Fruit fly (Drosophila melanogaster) whole organism, embryonic: Measurements from ENCODE around the gene CG14147.

Source experiments
- BEAF-32 ChIP-seq: fragments of 200-800 bp; sonication (Bioruptor generic); optimal IDR thresholded peaks from 3 replicates; lab custom pipeline; 2017; ENCODE audit warnings: missing biosample characterization, missing genetic modification characterization, mild to moderate bottlenecking, moderate library complexity, missing genetic modification reagents
- CG10462 ChIP-seq: fragments of 200-800 bp; sonication (Bioruptor generic); optimal IDR thresholded peaks from 2 replicates; lab custom pipeline; 2016; ENCODE audit warnings: missing biosample characterization, missing genetic modification characterization
- CG10565 ChIP-seq: fragments of 200-800 bp; sonication (Bioruptor generic); optimal IDR thresholded peaks from 3 replicates; lab custom pipeline; 2016; ENCODE audit warnings: missing biosample characterization, mild to moderate bottlenecking, missing genetic modification characterization
- CG10654 ChIP-seq: fragments of 200-800 bp; sonication (Bioruptor generic); optimal IDR thresholded peaks from 2 replicates; lab custom pipeline; 2016; ENCODE audit warnings: missing biosample characterization, missing genetic modification characterization
- CG11456 ChIP-seq: fragments of 200-800 bp; sonication (Bioruptor generic); IDR thresholded peaks from 3 replicates; pipeline ENCODE4 v1.3.6; 2022; ENCODE audit warnings: missing biosample characterization, missing genetic modification characterization
- CG12769 ChIP-seq: fragments of 200-800 bp; sonication (Bioruptor generic); optimal IDR thresholded peaks from 2 replicates; lab custom pipeline; 2019; ENCODE audit warnings: missing biosample characterization, mild to moderate bottlenecking, missing genetic modification characterization, moderate library complexity
- CG15696 ChIP-seq: fragments of 200-800 bp; sonication (Bioruptor generic); optimal IDR thresholded peaks from 2 replicates; lab custom pipeline; 2019; ENCODE audit warnings: missing biosample characterization, mild to moderate bottlenecking, missing genetic modification characterization, moderate library complexity
- CG1602 ChIP-seq: fragments of 200-800 bp; sonication (Bioruptor generic); optimal IDR thresholded peaks from 3 replicates; lab custom pipeline; 2016; ENCODE audit warnings: missing biosample characterization, missing genetic modification characterization
- CG1603 ChIP-seq: fragments of 200-800 bp; sonication (Bioruptor generic); optimal IDR thresholded peaks from 2 replicates; lab custom pipeline; 2019; ENCODE audit warnings: missing biosample characterization, mild to moderate bottlenecking, missing genetic modification characterization, moderate library complexity
- CG18476 ChIP-seq: fragments of 200-800 bp; sonication (Bioruptor generic); optimal IDR thresholded peaks from 2 replicates; lab custom pipeline; 2016; ENCODE audit warnings: missing biosample characterization, mild to moderate bottlenecking, missing genetic modification characterization
- CG18599 ChIP-seq: fragments of 200-800 bp; sonication (Bioruptor generic); optimal IDR thresholded peaks from 3 replicates; lab custom pipeline; 2017; ENCODE audit warnings: missing biosample characterization, missing genetic modification characterization, mild to moderate bottlenecking, moderate library complexity, missing genetic modification reagents
- CG18764 ChIP-seq: fragments of 200-800 bp; sonication (Bioruptor generic); optimal IDR thresholded peaks from 3 replicates; lab custom pipeline; 2016; ENCODE audit warnings: missing biosample characterization, missing genetic modification characterization
- CG2712 ChIP-seq: fragments of 200-800 bp; optimal IDR thresholded peaks from 3 replicates; lab custom pipeline; 2019; ENCODE audit warnings: missing biosample characterization, mild to moderate bottlenecking, missing genetic modification characterization, moderate library complexity
- CG34224 ChIP-seq: fragments of 200-800 bp; sonication (Bioruptor generic); IDR thresholded peaks from 3 replicates; pipeline ENCODE4 v1.3.6; 2022; ENCODE audit warnings: missing biosample characterization, missing genetic modification characterization; ENCODE audit not compliant: partially characterized antibody
- CG34422 ChIP-seq: fragments of 200-800 bp; sonication (Bioruptor generic); IDR thresholded peaks from 3 replicates; pipeline ENCODE4 v1.3.6; 2022; ENCODE audit warnings: missing biosample characterization, missing genetic modification characterization
- CG3995 ChIP-seq: fragments of 200-800 bp; sonication (Bioruptor generic); optimal IDR thresholded peaks from 3 replicates; lab custom pipeline; 2016; ENCODE audit warnings: missing biosample characterization, missing genetic modification characterization
- CG7357 ChIP-seq: fragments of 200-800 bp; sonication (Bioruptor generic); IDR thresholded peaks from 3 replicates; pipeline ENCODE4 v1.3.6; 2022; ENCODE audit warnings: missing biosample characterization, missing genetic modification characterization
- CG7372 ChIP-seq: fragments of 200-800 bp; sonication (Bioruptor generic); IDR thresholded peaks from 2 replicates; pipeline ENCODE4 v1.3.6; 2022; ENCODE audit warnings: missing biosample characterization, missing genetic modification characterization
- CG7786 ChIP-seq: fragments of 200-800 bp; sonication (Bioruptor generic); optimal IDR thresholded peaks from 2 replicates; lab custom pipeline; 2016; ENCODE audit warnings: missing biosample characterization, missing genetic modification characterization
- CG9797 ChIP-seq: fragments of 200-800 bp; sonication (Bioruptor generic); optimal IDR thresholded peaks from 3 replicates; lab custom pipeline; 2018; ENCODE audit warnings: missing biosample characterization, mild to moderate bottlenecking, missing genetic modification characterization
- Chrac-16 ChIP-seq: fragments of 200-800 bp; sonication (Bioruptor generic); optimal IDR thresholded peaks from 3 replicates; lab custom pipeline; 2016; ENCODE audit warnings: missing biosample characterization, missing genetic modification characterization
- CrebB ChIP-seq: fragments of 200-800 bp; sonication (Bioruptor generic); optimal IDR thresholded peaks from 3 replicates; lab custom pipeline; 2018; ENCODE audit warnings: missing biosample characterization, mild to moderate bottlenecking, missing genetic modification characterization
- D ChIP-seq, 2 experiments: fragments of 200-800 bp in 1 of 2; fragments of >200 bp in 1 of 2; sonication (Bioruptor generic) in 1 of 2; optimal IDR thresholded peaks; 2 replicates in 1 of 2; 3 replicates in 1 of 2; lab custom pipeline; 2017; ENCODE audit warnings: mild to moderate bottlenecking in 1 of 2, missing biosample characterization in 1 of 2, missing genetic modification characterization in 1 of 2, missing genetic modification reagents in 1 of 2
- Drgx ChIP-seq: fragments of 200-800 bp; sonication (Bioruptor generic); IDR thresholded peaks from 2 replicates; pipeline ENCODE4 v1.3.6; 2022; ENCODE audit warnings: missing biosample characterization, missing genetic modification characterization
- ERR ChIP-seq: fragments of 200-800 bp; sonication (Bioruptor generic); optimal IDR thresholded peaks from 2 replicates; lab custom pipeline; 2016; ENCODE audit warnings: missing biosample characterization, missing genetic modification characterization
- Fer1 ChIP-seq: fragments of 200-800 bp; sonication (Bioruptor generic); optimal IDR thresholded peaks from 2 replicates; lab custom pipeline; 2017; ENCODE audit warnings: missing biosample characterization, mild to moderate bottlenecking, missing genetic modification characterization
- Lpt ChIP-seq: fragments of >200 bp; optimal IDR thresholded peaks from 2 replicates; lab custom pipeline; 2018; ENCODE audit warnings: missing biosample characterization, missing genetic modification characterization
- Tbp ChIP-seq: fragments of >200 bp; optimal IDR thresholded peaks from 2 replicates; lab custom pipeline; 2018; ENCODE audit warnings: missing biosample characterization, missing genetic modification characterization
- ab ChIP-seq: fragments of 200-800 bp; sonication (Bioruptor generic); optimal IDR thresholded peaks from 2 replicates; lab custom pipeline; 2016; ENCODE audit warnings: missing biosample characterization, missing genetic modification characterization
- ase ChIP-seq: fragments of 200-800 bp; sonication (Bioruptor generic); IDR thresholded peaks from 3 replicates; pipeline ENCODE4 v1.3.6; 2022; ENCODE audit warnings: missing biosample characterization, missing genetic modification characterization
- caup ChIP-seq: fragments of 200-800 bp; sonication (Bioruptor generic); optimal IDR thresholded peaks from 3 replicates; lab custom pipeline; 2017; ENCODE audit warnings: missing biosample characterization, mild to moderate bottlenecking, missing genetic modification characterization, moderate library complexity; ENCODE audit not compliant: severe bottlenecking
- corto ChIP-seq: fragments of 200-800 bp; sonication (Bioruptor generic); optimal IDR thresholded peaks from 2 replicates; lab custom pipeline; 2016; ENCODE audit warnings: missing biosample characterization, mild to moderate bottlenecking, missing genetic modification characterization, moderate library complexity
- crc ChIP-seq: fragments of 200-800 bp; sonication (Bioruptor generic); optimal IDR thresholded peaks from 2 replicates; lab custom pipeline; 2016; ENCODE audit warnings: missing biosample characterization, missing genetic modification characterization
- croc ChIP-seq: fragments of 200-800 bp; sonication (Bioruptor generic); conservative IDR thresholded peaks from 3 replicates; pipeline ENCODE4 v1.3.6; 2022; ENCODE audit warnings: missing biosample characterization, missing genetic modification characterization
- dpn ChIP-seq, 2 experiments: fragments of 200-800 bp; sonication (Bioruptor generic); optimal IDR thresholded peaks; 3 replicates each; lab custom pipeline; 2016; ENCODE audit warnings: missing biosample characterization in 2 of 2, missing genetic modification characterization in 2 of 2
- eve ChIP-seq, 2 experiments: fragments of >200 bp; optimal IDR thresholded peaks; 2 replicates each; lab custom pipeline; 2017; ENCODE audit warnings: missing biosample characterization in 2 of 2, missing genetic modification characterization in 2 of 2
- exex ChIP-seq: fragments of 200-800 bp; sonication (Bioruptor generic); optimal IDR thresholded peaks from 4 replicates; lab custom pipeline; 2018; ENCODE audit warnings: missing biosample characterization, mild to moderate bottlenecking, missing genetic modification characterization, moderate library complexity
- fd3F ChIP-seq: fragments of 200-800 bp; sonication (Bioruptor generic); optimal IDR thresholded peaks from 2 replicates; lab custom pipeline; 2018; ENCODE audit warnings: missing biosample characterization, mild to moderate bottlenecking, missing genetic modification characterization, moderate library complexity
- fu2 ChIP-seq: fragments of 200-800 bp; sonication (Bioruptor generic); optimal IDR thresholded peaks from 2 replicates; lab custom pipeline; 2016; ENCODE audit warnings: missing biosample characterization, missing genetic modification characterization
- gcm ChIP-seq: fragments of 200-800 bp; sonication (Bioruptor generic); optimal IDR thresholded peaks from 2 replicates; lab custom pipeline; 2019; ENCODE audit warnings: missing biosample characterization, mild to moderate bottlenecking, missing genetic modification characterization, moderate library complexity
- gfzf ChIP-seq: fragments of 200-800 bp; sonication (Bioruptor generic); optimal IDR thresholded peaks from 2 replicates; lab custom pipeline; 2016; ENCODE audit warnings: missing biosample characterization, mild to moderate bottlenecking, missing genetic modification characterization, moderate library complexity
- ken ChIP-seq: fragments of 200-800 bp; sonication (Bioruptor generic); IDR thresholded peaks from 3 replicates; pipeline ENCODE4 v1.3.6; 2022; ENCODE audit warnings: missing biosample characterization, missing genetic modification characterization
- lmd ChIP-seq: fragments of 200-800 bp; sonication (Bioruptor generic); IDR thresholded peaks from 2 replicates; pipeline ENCODE4 v1.3.6; 2022; ENCODE audit warnings: missing biosample characterization, missing genetic modification characterization
- nom ChIP-seq: fragments of 200-800 bp; sonication (Bioruptor generic); optimal IDR thresholded peaks from 2 replicates; lab custom pipeline; 2017; ENCODE audit warnings: missing biosample characterization, missing genetic modification characterization, mild to moderate bottlenecking, moderate library complexity, missing genetic modification reagents
- oc ChIP-seq: fragments of 200-800 bp; sonication (Bioruptor generic); optimal IDR thresholded peaks from 2 replicates; lab custom pipeline; 2018; ENCODE audit warnings: missing biosample characterization, mild to moderate bottlenecking, missing genetic modification characterization, moderate library complexity
- pum ChIP-seq: fragments of 200-800 bp; sonication (Bioruptor generic); optimal IDR thresholded peaks from 2 replicates; lab custom pipeline; 2016; ENCODE audit warnings: missing biosample characterization, missing genetic modification characterization
- ranshi ChIP-seq: fragments of 200-800 bp; sonication (Bioruptor generic); IDR thresholded peaks from 2 replicates; pipeline ENCODE4 v1.3.6; 2022; ENCODE audit warnings: missing biosample characterization, missing genetic modification characterization
- seq ChIP-seq: fragments of 200-800 bp; sonication (Bioruptor generic); IDR thresholded peaks from 2 replicates; pipeline ENCODE4 v1.3.6; 2022; ENCODE audit warnings: missing biosample characterization, missing genetic modification characterization
- sna ChIP-seq: fragments of 200-800 bp; sonication (Bioruptor generic); IDR thresholded peaks from 2 replicates; pipeline ENCODE4 v1.3.6; 2022; ENCODE audit warnings: missing biosample characterization, missing genetic modification characterization; ENCODE audit not compliant: partially characterized antibody
- trem ChIP-seq: fragments of 200-800 bp; optimal IDR thresholded peaks from 3 replicates; lab custom pipeline; 2019; ENCODE audit warnings: missing biosample characterization, mild to moderate bottlenecking, missing genetic modification characterization, moderate library complexity
- unc-4 ChIP-seq: fragments of 200-800 bp; sonication (Bioruptor generic); IDR thresholded peaks from 2 replicates; pipeline ENCODE4 v1.3.6; 2022; ENCODE audit warnings: missing biosample characterization, missing genetic modification characterization; ENCODE audit not compliant: partially characterized antibody

Gene CG14147

DNA sequence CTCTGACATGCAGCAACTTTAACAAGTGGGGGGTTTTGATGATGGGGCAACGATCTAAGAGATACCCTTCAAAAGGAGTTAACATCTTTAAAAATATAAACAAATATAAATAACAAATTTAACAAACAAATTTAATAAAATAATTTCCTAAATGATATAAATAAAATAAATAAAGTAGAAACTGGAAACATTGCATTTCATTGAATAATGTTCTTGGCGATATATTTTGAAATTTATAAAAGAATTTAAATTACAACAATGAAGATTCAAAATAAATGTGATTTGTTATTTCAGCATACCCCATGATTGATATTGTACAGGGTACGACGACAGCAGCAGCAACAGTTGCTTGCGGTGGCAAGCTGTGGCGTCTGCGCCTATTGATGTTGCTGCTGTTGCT is 21.3 kb upstream of the CG14147 start (continued):
- TF ChIP-seq CG18476 (GFP tag; lab: Kevin White, UChicago): no peak
- TF ChIP-seq CG15696 (tag; lab: Kevin White, UChicago): peak; percentile 35
- no peak for TF ChIP-seq Tbp (GFP tag; lab: Kevin White, UChicago)
- no peak for TF ChIP-seq pum (GFP tag; lab: Kevin White, UChicago)
- peak; percentile 87 for TF ChIP-seq CG2712 (tag; lab: Kevin White, UChicago)
- no peak for TF ChIP-seq eve (GFP tag; optimal IDR thresholded peaks at IDR 0.05; lab: Kevin White, UChicago)
- peak; percentile 41; the same call in 1 of the 2 replicates for TF ChIP-seq lmd (GFP tag; lab: Robert Waterston, UW)
- peak; percentile 68 for TF ChIP-seq Drgx (GFP tag; lab: Robert Waterston, UW)
- no peak for TF ChIP-seq CG7372 (GFP tag; lab: Robert Waterston, UW)
- no peak for TF ChIP-seq CG18764 (GFP tag; lab: Kevin White, UChicago)
- TF ChIP-seq ken (GFP tag; lab: Robert Waterston, UW): no peak
- peak; percentile 37 for TF ChIP-seq gcm (GFP tag; lab: Kevin White, UChicago)
- no peak for TF ChIP-seq CG10654 (GFP tag; lab: Kevin White, UChicago)
- TF ChIP-seq CG18599: no peak
- TF ChIP-seq unc-4: no peak
- TF ChIP-seq BEAF-32 (GFP tag; lab: Kevin White, UChicago): no peak
- no peak for TF ChIP-seq CG1602
- TF ChIP-seq dpn (GFP tag; optimal IDR thresholded peaks at IDR 0.05; lab: Kevin White, UChicago): no peak
- no peak for TF ChIP-seq fd3F
- TF ChIP-seq croc (GFP tag; lab: Robert Waterston, UW): peak; percentile 31; the same call in 1 of the 3 replicates
- no peak for TF ChIP-seq Lpt (GFP tag; lab: Kevin White, UChicago)
- TF ChIP-seq D (optimal IDR thresholded peaks at IDR 0.05; lab: Kevin White, UChicago): no peak
- TF ChIP-seq D (GFP tag; optimal IDR thresholded peaks at IDR 0.05; lab: Kevin White, UChicago): peak; percentile 42
- TF ChIP-seq crc (GFP tag; lab: Kevin White, UChicago): no peak
- no peak for TF ChIP-seq CrebB (tag; lab: Kevin White, UChicago)
- no peak for TF ChIP-seq caup (GFP tag; lab: Kevin White, UChicago)
- no peak for TF ChIP-seq CG1603
- no peak for TF ChIP-seq corto
- TF ChIP-seq CG7357 (GFP tag; lab: Robert Waterston, UW): no peak
- TF ChIP-seq ERR (GFP tag; lab: Kevin White, UChicago): no peak
- no peak for TF ChIP-seq CG7786 (GFP tag; lab: Kevin White, UChicago)
- no peak for TF ChIP-seq CG10462 (GFP tag; lab: Kevin White, UChicago)
- TF ChIP-seq nom (GFP tag; lab: Kevin White, UChicago): no peak
- TF ChIP-seq ranshi (GFP tag; lab: Robert Waterston, UW): no peak
- no peak for TF ChIP-seq seq
- TF ChIP-seq oc (tag; lab: Kevin White, UChicago): no peak
- TF ChIP-seq ase: no peak
- TF ChIP-seq fu2: no peak
- no peak for TF ChIP-seq CG12769 (tag; lab: Kevin White, UChicago)
- TF ChIP-seq CG34224 (GFP tag; lab: Robert Waterston, UW): no peak
- TF ChIP-seq exex (tag; lab: Kevin White, UChicago): no peak
- no peak for TF ChIP-seq Fer1
- no peak for TF ChIP-seq Chrac-16 (GFP tag; lab: Kevin White, UChicago)
- no peak for TF ChIP-seq CG3995
- no peak for TF ChIP-seq CG10565 (GFP tag; lab: Kevin White, UChicago)
- TF ChIP-seq gfzf (GFP tag; lab: Kevin White, UChicago): no peak
- no peak for TF ChIP-seq CG11456
- TF ChIP-seq sna (GFP tag; lab: Robert Waterston, UW): no peak
- no peak for TF ChIP-seq CG34422
- TF ChIP-seq trem (tag; lab: Kevin White, UChicago): peak; percentile 30
- TF ChIP-seq CG9797 (GFP tag; lab: Kevin White, UChicago): no peak
- TF ChIP-seq ab (GFP tag; lab: Kevin White, UChicago): no peak
